Worm (Caenorhabditis elegans) whole organism, mixed stage, embryonic: Measurements from ENCODE around the gene fip-4.

ENCODE experiments used
- elt-1 ChIP-seq: sonication (generic microtip); optimal IDR thresholded peaks from 2 replicates; lab custom pipeline; 2017; ENCODE audit warnings: missing genetic modification characterization, mild to moderate bottlenecking, missing compliant biosample characterization, antibody characterized with exemption, moderate library complexity, borderline replicate concordance; ENCODE audit not compliant: insufficient read depth
- lsy-2 ChIP-seq: fragments of 150-350 bp; optimal IDR thresholded peaks from 2 replicates; lab custom pipeline; 2014; ENCODE audit warnings: missing biosample characterization, missing genetic modification characterization
- nhr-12 ChIP-seq: fragments of 150-350 bp; optimal IDR thresholded peaks from 2 replicates; lab custom pipeline; 2014; ENCODE audit warnings: missing biosample characterization, missing genetic modification characterization
- nhr-237 ChIP-seq: fragments of 150-350 bp; optimal IDR thresholded peaks from 2 replicates; lab custom pipeline; 2014; ENCODE audit warnings: missing biosample characterization, missing genetic modification characterization
- nhr-76 ChIP-seq: sonication (generic microtip); optimal IDR thresholded peaks from 2 replicates; lab custom pipeline; 2017; ENCODE audit warnings: missing biosample characterization, missing genetic modification characterization
- pha-4 ChIP-seq: fragments of 150-350 bp; optimal IDR thresholded peaks from 2 replicates; lab custom pipeline; 2018; ENCODE audit warnings: missing biosample characterization, missing genetic modification reagents, missing genetic modification characterization
- snpc-4 ChIP-seq: fragments of 150-350 bp; optimal IDR thresholded peaks from 2 replicates; lab custom pipeline; 2014; ENCODE audit warnings: missing biosample characterization, missing genetic modification characterization

DNA sequence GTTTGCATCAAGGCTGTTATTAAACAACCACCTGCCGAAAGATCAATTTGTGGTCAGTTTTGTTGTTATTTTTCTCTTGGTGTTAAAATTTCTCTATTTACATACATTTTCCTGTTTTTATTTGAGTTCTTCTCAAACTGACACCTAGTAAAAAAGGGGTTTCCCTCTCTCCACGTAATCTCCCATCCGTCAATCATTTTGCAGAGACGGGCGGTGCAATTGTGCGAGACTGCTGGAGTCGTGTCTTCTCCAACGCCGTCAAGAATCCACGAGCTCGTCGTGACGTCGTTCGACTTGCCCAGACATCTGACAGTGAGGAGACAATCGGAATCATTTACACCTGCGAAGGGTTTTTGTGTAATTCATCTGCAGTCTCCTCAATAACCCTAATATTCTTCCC, 15.3 kb upstream of the fip-4 start:
- TF ChIP-seq nhr-76 (tag; lab: Kevin White, UChicago) (no peak), elt-1 (no peak), lsy-2 (tag; lab: Kevin White, UChicago) (no peak), nhr-237 (tag; lab: Kevin White, UChicago) (no peak), nhr-12 (tag; lab: Kevin White, UChicago) (no peak), snpc-4 (tag; lab: Kevin White, UChicago) (no peak), pha-4 (tag; lab: Kevin White, UChicago) (no peak)
